Fruit fly (Drosophila melanogaster) whole organism, prepupa: ENCODE data around the gene Acbp3.

Experiments used
- Blimp-1 ChIP-seq: fragments of 200-800 bp; sonication (Bioruptor generic); optimal IDR thresholded peaks from 3 replicates; lab custom pipeline; 2017; ENCODE audit warnings: missing biosample characterization, missing genetic modification characterization, mild to moderate bottlenecking, moderate library complexity, missing genetic modification reagents
- CG10631 ChIP-seq: fragments of 200-800 bp; sonication (Bioruptor generic); optimal IDR thresholded peaks from 2 replicates; lab custom pipeline; 2016; ENCODE audit warnings: missing biosample characterization, missing genetic modification characterization
- CG10669 ChIP-seq: fragments of 200-800 bp; sonication (Bioruptor generic); optimal IDR thresholded peaks from 3 replicates; lab custom pipeline; 2018; ENCODE audit warnings: missing biosample characterization, mild to moderate bottlenecking, missing genetic modification characterization, moderate library complexity
- CG11294 ChIP-seq: fragments of 200-800 bp; sonication (Bioruptor generic); IDR thresholded peaks from 2 replicates; pipeline ENCODE4 v1.3.6; 2022; ENCODE audit warnings: missing biosample characterization, missing genetic modification characterization
- CG11762 ChIP-seq: fragments of 200-800 bp; sonication (Bioruptor generic); optimal IDR thresholded peaks from 3 replicates; lab custom pipeline; 2016; ENCODE audit warnings: missing biosample characterization, missing genetic modification characterization; ENCODE audit not compliant: insufficient read depth
- CG16779 ChIP-seq: fragments of 200-800 bp; sonication (Bioruptor generic); optimal IDR thresholded peaks from 3 replicates; lab custom pipeline; 2017; ENCODE audit warnings: missing biosample characterization, mild to moderate bottlenecking, missing genetic modification characterization
- CG3032 ChIP-seq: fragments of 200-800 bp; optimal IDR thresholded peaks from 2 replicates; lab custom pipeline; 2019; ENCODE audit warnings: missing biosample characterization, mild to moderate bottlenecking, missing genetic modification characterization, moderate library complexity
- CG31627 ChIP-seq: fragments of 200-800 bp; sonication (Bioruptor generic); optimal IDR thresholded peaks from 3 replicates; lab custom pipeline; 2016; ENCODE audit warnings: missing biosample characterization, missing genetic modification characterization
- CG32006 ChIP-seq: fragments of 200-800 bp; sonication (Bioruptor generic); optimal IDR thresholded peaks from 3 replicates; lab custom pipeline; 2017; ENCODE audit warnings: missing biosample characterization, mild to moderate bottlenecking, missing genetic modification characterization
- CG34406 ChIP-seq: fragments of 200-800 bp; sonication (Bioruptor generic); optimal IDR thresholded peaks from 3 replicates; lab custom pipeline; 2016; ENCODE audit warnings: missing biosample characterization, missing genetic modification characterization
- CG3919 ChIP-seq: fragments of 200-800 bp; sonication (Bioruptor generic); optimal IDR thresholded peaks from 3 replicates; lab custom pipeline; 2016; ENCODE audit warnings: missing biosample characterization, missing genetic modification characterization
- CG6276 ChIP-seq: fragments of 200-800 bp; sonication (Bioruptor generic); optimal IDR thresholded peaks from 2 replicates; lab custom pipeline; 2017; ENCODE audit warnings: missing biosample characterization, mild to moderate bottlenecking, missing genetic modification characterization
- CG6792 ChIP-seq: fragments of 200-800 bp; sonication (Bioruptor generic); optimal IDR thresholded peaks from 3 replicates; lab custom pipeline; 2016; ENCODE audit warnings: missing biosample characterization, missing genetic modification characterization
- CG6808 ChIP-seq: fragments of 200-800 bp; sonication (Bioruptor generic); optimal IDR thresholded peaks from 3 replicates; lab custom pipeline; 2017; ENCODE audit warnings: missing biosample characterization, missing genetic modification characterization, mild to moderate bottlenecking, moderate library complexity, missing genetic modification reagents
- CG6854 ChIP-seq: fragments of 200-800 bp; sonication (Bioruptor generic); optimal IDR thresholded peaks from 2 replicates; lab custom pipeline; 2017; ENCODE audit warnings: missing biosample characterization, mild to moderate bottlenecking, missing genetic modification characterization
- CG7368 ChIP-seq: fragments of 200-800 bp; sonication (Bioruptor generic); optimal IDR thresholded peaks from 3 replicates; lab custom pipeline; 2016; ENCODE audit warnings: missing biosample characterization, missing genetic modification characterization
- CG8119 ChIP-seq: fragments of 200-800 bp; sonication (Bioruptor generic); IDR thresholded peaks from 3 replicates; pipeline ENCODE4 v1.3.6; 2022; ENCODE audit warnings: missing biosample characterization, missing genetic modification characterization
- CG8319 ChIP-seq: fragments of 200-800 bp; sonication (Bioruptor generic); optimal IDR thresholded peaks from 3 replicates; lab custom pipeline; 2016; ENCODE audit warnings: missing biosample characterization, missing genetic modification characterization
- CG8632 ChIP-seq: fragments of 200-800 bp; sonication (Bioruptor generic); optimal IDR thresholded peaks from 3 replicates; lab custom pipeline; 2016; ENCODE audit warnings: missing biosample characterization, missing genetic modification characterization
- Eip75B ChIP-seq: fragments of 200-800 bp; sonication (Bioruptor generic); optimal IDR thresholded peaks from 3 replicates; lab custom pipeline; 2016; ENCODE audit warnings: missing biosample characterization, missing genetic modification characterization
- Eip78C ChIP-seq: fragments of 200-800 bp; sonication (Bioruptor generic); peaks from one replicate; lab custom pipeline; 2016; ENCODE audit warnings: missing biosample characterization, missing genetic modification characterization
- Eip93F ChIP-seq: fragments of 200-800 bp; sonication (Bioruptor generic); optimal IDR thresholded peaks from 2 replicates; lab custom pipeline; 2016; ENCODE audit warnings: missing biosample characterization, mild to moderate bottlenecking, missing genetic modification characterization
- Ets21C ChIP-seq: fragments of 200-800 bp; sonication (Bioruptor generic); optimal IDR thresholded peaks from 3 replicates; lab custom pipeline; 2016; ENCODE audit warnings: missing biosample characterization, missing genetic modification characterization
- Gug ChIP-seq: fragments of 200-800 bp; sonication (Bioruptor generic); IDR thresholded peaks from 2 replicates; pipeline ENCODE4 v1.3.6; 2022; ENCODE audit warnings: missing biosample characterization, missing genetic modification characterization
- Hr38 ChIP-seq: sonication (Bioruptor generic); optimal IDR thresholded peaks from 2 replicates; lab custom pipeline; 2016; ENCODE audit warnings: missing biosample characterization, missing genetic modification characterization
- Hr4 ChIP-seq: fragments of 200-800 bp; sonication (Bioruptor generic); optimal IDR thresholded peaks from 3 replicates; lab custom pipeline; 2016; ENCODE audit warnings: missing biosample characterization, missing genetic modification characterization
- OdsH ChIP-seq: fragments of 200-800 bp; sonication (Bioruptor generic); optimal IDR thresholded peaks from 3 replicates; lab custom pipeline; 2016; ENCODE audit warnings: missing biosample characterization, missing genetic modification characterization
- Smox ChIP-seq: fragments of 200-800 bp; sonication (Bioruptor generic); optimal IDR thresholded peaks from 3 replicates; lab custom pipeline; 2016; ENCODE audit warnings: missing biosample characterization, missing genetic modification characterization
- Sox14 ChIP-seq: fragments of 200-800 bp; sonication (Bioruptor generic); optimal IDR thresholded peaks from 3 replicates; lab custom pipeline; 2016; ENCODE audit warnings: missing biosample characterization, missing genetic modification characterization
- Sox15 ChIP-seq: fragments of 200-800 bp; sonication (Bioruptor generic); optimal IDR thresholded peaks from 3 replicates; lab custom pipeline; 2016; ENCODE audit warnings: missing biosample characterization, missing genetic modification characterization
- dac ChIP-seq: fragments of 200-800 bp; sonication (Bioruptor generic); optimal IDR thresholded peaks from 2 replicates; lab custom pipeline; 2017; ENCODE audit warnings: missing biosample characterization, mild to moderate bottlenecking, missing genetic modification characterization
- dsx ChIP-seq: fragments of 200-800 bp; optimal IDR thresholded peaks from 3 replicates; lab custom pipeline; 2019; ENCODE audit warnings: missing biosample characterization, mild to moderate bottlenecking, missing genetic modification characterization, moderate library complexity; ENCODE audit not compliant: poor library complexity, severe bottlenecking
- eg ChIP-seq: fragments of 200-800 bp; sonication (Bioruptor generic); IDR thresholded peaks from 3 replicates; pipeline ENCODE4 v1.3.6; 2022; ENCODE audit warnings: missing biosample characterization, missing genetic modification characterization
- fd59A ChIP-seq: fragments of 200-800 bp; sonication (Bioruptor generic); optimal IDR thresholded peaks from 2 replicates; lab custom pipeline; 2017; ENCODE audit warnings: missing biosample characterization, mild to moderate bottlenecking, missing genetic modification characterization, missing genetic modification reagents
- fd85E ChIP-seq: fragments of 200-800 bp; sonication (Bioruptor generic); optimal IDR thresholded peaks from 3 replicates; lab custom pipeline; 2016; ENCODE audit warnings: missing biosample characterization, missing genetic modification characterization
- lz ChIP-seq: fragments of 200-800 bp; sonication (Bioruptor generic); optimal IDR thresholded peaks from 3 replicates; lab custom pipeline; 2016; ENCODE audit warnings: missing biosample characterization, missing genetic modification characterization
- net ChIP-seq: fragments of 200-800 bp; sonication (Bioruptor generic); optimal IDR thresholded peaks from 3 replicates; lab custom pipeline; 2016; ENCODE audit warnings: missing biosample characterization, missing genetic modification characterization
- pdm3 ChIP-seq: fragments of 200-800 bp; sonication (Bioruptor generic); optimal IDR thresholded peaks from 3 replicates; lab custom pipeline; 2016; ENCODE audit warnings: missing biosample characterization, missing genetic modification characterization
- salr ChIP-seq, 2 experiments: fragments of 200-800 bp; sonication (Bioruptor generic); optimal IDR thresholded peaks; 3 replicates each; lab custom pipeline; 2016 to 2018; ENCODE audit warnings: missing biosample characterization in 2 of 2, missing genetic modification characterization in 2 of 2, mild to moderate bottlenecking in 1 of 2
- spab ChIP-seq: fragments of 200-800 bp; sonication (Bioruptor generic); optimal IDR thresholded peaks from 2 replicates; lab custom pipeline; 2017; ENCODE audit warnings: missing biosample characterization, mild to moderate bottlenecking, missing genetic modification characterization, missing genetic modification reagents
- ss ChIP-seq, 2 experiments: fragments of 200-800 bp; sonication (Bioruptor generic); optimal IDR thresholded peaks; 2 replicates in 1 of 2; 3 replicates in 1 of 2; lab custom pipeline; 2017 to 2018; ENCODE audit warnings: mild to moderate bottlenecking in 2 of 2, missing biosample characterization in 2 of 2, missing genetic modification characterization in 2 of 2, moderate library complexity in 1 of 2
- svp ChIP-seq: fragments of 200-800 bp; sonication (Bioruptor generic); peaks from one replicate; lab custom pipeline; 2016; ENCODE audit warnings: missing biosample characterization, missing genetic modification characterization
- vri ChIP-seq: fragments of 200-800 bp; sonication (Bioruptor generic); optimal IDR thresholded peaks from 3 replicates; lab custom pipeline; 2016; ENCODE audit warnings: missing biosample characterization, mild to moderate bottlenecking, missing genetic modification characterization

The Acbp3 gene

DNA sequence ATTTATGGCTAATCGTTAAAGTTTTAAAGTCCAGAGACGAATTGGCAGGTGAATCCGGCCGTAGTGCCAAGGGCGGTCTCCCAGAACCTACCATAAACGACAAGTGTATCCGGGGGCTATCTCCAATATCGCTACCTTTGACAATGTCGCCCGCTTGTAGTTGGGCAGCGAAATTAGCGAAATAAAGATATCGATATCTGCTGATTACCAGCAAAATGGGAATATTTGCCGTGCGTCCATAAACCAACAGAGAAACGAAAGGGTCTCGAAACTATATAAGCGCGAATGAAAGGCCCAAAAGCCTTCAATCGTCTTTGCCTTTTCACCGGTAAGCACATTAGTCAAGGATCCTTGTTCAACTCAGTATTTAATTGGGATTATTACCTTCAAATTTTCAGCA lies at the start of gene Acbp3:
Gene Acbp3, plus strand, starts transcription at position 301 of the 400 bp plus-strand sequence.
- peak; percentile 3 for TF ChIP-seq Eip78C
- no peak for TF ChIP-seq net
- TF ChIP-seq CG34406 (GFP tag; lab: Kevin White, UChicago), result no peak

DNA sequence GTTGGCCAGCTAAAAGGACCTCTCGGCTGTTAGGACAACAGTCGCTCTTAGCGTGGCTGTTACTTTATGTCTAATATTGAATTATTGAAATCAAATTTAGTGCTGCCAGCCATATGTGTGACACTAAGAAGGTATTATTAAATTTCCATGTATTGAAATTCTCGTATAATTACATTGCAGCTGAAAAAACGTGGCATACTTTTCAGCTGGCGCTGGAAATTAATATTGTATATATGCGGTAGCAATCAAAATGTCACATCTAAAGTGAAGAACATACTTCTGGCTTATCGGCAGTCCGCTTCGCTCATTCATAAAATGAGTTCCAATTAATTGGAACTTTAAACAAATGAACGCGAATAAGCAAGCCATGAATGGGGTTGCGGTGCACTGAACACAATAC lies 48.5 kb upstream of the Acbp3 start:
- TF ChIP-seq vri (GFP tag; lab: Kevin White, UChicago) (no peak), Eip93F (no peak), CG8319 (no peak), fd59A (no peak), OdsH (no peak), CG10631 (no peak), CG6854 (GFP tag; lab: Kevin White, UChicago) (no peak), salr (GFP tag; optimal IDR thresholded peaks at IDR 0.05; lab: Kevin White, UChicago) (no peak), CG8119 (GFP tag; lab: Robert Waterston, UW) (no peak), dsx (GFP tag; lab: Kevin White, UChicago) (no peak), pdm3 (GFP tag; lab: Kevin White, UChicago) (no peak), Blimp-1 (GFP tag; lab: Kevin White, UChicago) (no peak)

DNA sequence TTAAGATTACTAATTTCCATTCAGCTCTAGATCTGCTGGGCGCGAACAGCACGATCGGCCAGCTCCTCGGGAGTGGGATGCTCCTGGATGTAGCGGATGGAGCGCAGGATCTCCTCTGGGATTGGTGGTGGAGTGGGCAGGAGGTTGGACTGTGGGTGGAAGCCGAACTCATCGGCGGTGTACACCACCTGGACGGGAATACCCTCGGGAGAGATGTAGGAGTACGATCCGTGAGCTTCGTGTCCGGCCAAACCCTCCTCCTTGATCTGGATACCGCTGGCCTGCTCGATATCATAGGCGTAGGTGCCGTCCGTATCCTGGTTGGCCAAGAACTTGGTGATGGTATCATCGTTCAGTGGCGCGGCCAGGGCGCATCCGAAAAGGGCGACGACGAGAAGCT lies 44.6 kb upstream of the Acbp3 start:
- no peak for TF ChIP-seq CG6276 (GFP tag; lab: Kevin White, UChicago)
- no peak for TF ChIP-seq CG6792 (GFP tag; lab: Kevin White, UChicago)
- TF ChIP-seq CG32006 (GFP tag; lab: Kevin White, UChicago), result no peak
- no peak for TF ChIP-seq Eip75B (GFP tag; lab: Kevin White, UChicago)
- no peak for TF ChIP-seq CG3919
- no peak for TF ChIP-seq OdsH
- TF ChIP-seq CG10669 (GFP tag; lab: Kevin White, UChicago), result no peak
- TF ChIP-seq CG11762 (GFP tag; lab: Kevin White, UChicago), result no peak
- no peak for TF ChIP-seq eg (GFP tag; lab: Robert Waterston, UW)
- no peak for TF ChIP-seq Hr4 (GFP tag; lab: Kevin White, UChicago)
- TF ChIP-seq Hr38 (GFP tag; lab: Kevin White, UChicago), result no peak
- TF ChIP-seq CG6808 (GFP tag; lab: Kevin White, UChicago), result no peak
- TF ChIP-seq Sox15 (GFP tag; lab: Kevin White, UChicago), result no peak
- no peak for TF ChIP-seq CG3032 (tag; lab: Kevin White, UChicago)
- no peak for TF ChIP-seq pdm3 (GFP tag; lab: Kevin White, UChicago)
- TF ChIP-seq spab, result no peak
- no peak for TF ChIP-seq CG11294
- no peak for TF ChIP-seq CG10631

DNA sequence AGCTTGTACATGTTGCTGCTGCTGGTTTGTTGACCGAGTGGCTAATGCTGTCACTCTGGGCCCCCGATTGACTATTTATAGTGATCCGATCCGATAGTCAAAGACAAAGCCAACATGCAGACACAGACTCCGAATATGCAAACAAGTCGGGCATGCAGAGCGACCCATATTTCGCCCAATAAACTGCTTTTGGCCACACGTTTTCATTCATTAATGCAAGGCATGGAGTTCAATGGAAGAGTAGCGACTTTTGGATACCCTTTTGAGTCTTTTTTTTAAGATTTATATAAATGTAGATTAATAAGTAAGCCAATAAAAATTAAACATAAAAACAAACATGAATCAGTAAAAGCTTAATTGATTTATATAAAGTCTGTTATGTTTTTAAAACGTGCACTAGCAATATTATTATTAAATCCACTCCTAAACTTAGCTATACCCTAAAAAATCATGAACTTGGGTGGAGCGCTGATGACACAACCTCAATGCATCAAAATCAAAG lies 44.1 kb upstream of the Acbp3 start, which contains the start of gene Cpr65Ea:
Gene Cpr65Ea, minus strand, starts transcription at position 51 of the 502 bp plus-strand sequence.
- TF ChIP-seq svp (no peak), CG6808 (GFP tag; lab: Kevin White, UChicago) (no peak), CG7368 (no peak), Eip78C (peak; percentile 10), Gug (no peak), CG8319 (no peak), CG8119 (GFP tag; lab: Robert Waterston, UW) (no peak), Blimp-1 (GFP tag; lab: Kevin White, UChicago) (no peak), dac (GFP tag; lab: Kevin White, UChicago) (no peak)

DNA sequence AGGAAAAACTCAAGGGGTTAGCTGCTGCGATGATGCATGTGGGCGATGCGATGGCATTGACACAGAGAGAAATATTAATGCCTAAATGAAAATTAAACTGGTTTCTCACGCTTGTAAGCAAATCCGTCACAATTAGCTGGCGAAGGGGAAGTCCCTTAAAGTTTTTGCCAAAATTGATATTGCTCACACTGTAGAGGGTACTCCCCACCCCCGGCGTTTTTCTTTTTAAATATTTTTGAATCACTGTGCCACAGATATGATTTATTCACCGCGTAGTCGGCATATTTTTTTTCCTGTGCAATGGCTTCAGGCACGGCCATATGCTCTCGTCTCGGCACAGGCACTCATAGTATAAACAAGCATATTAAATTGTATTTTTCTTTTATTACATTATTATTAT lies 43.3 kb upstream of the Acbp3 start:
- TF ChIP-seq OdsH (peak; percentile 1), CG8319 (peak; percentile 30), CG8119 (GFP tag; lab: Robert Waterston, UW) (no peak), salr (GFP tag; optimal IDR thresholded peaks at IDR 0.05; lab: Kevin White, UChicago) (no peak), Hr38 (GFP tag; lab: Kevin White, UChicago) (no peak), Gug (no peak), CG32006 (GFP tag; lab: Kevin White, UChicago) (peak; percentile 3), CG8632 (GFP tag; lab: Kevin White, UChicago) (no peak), CG6808 (GFP tag; lab: Kevin White, UChicago) (peak; percentile 53), fd85E (GFP tag; lab: Kevin White, UChicago) (no peak), Eip78C (peak; percentile 78), CG31627 (GFP tag; lab: Kevin White, UChicago) (no peak), net (no peak), vri (GFP tag; lab: Kevin White, UChicago) (no peak), ss (GFP tag; optimal IDR thresholded peaks at IDR 0.05; lab: Kevin White, UChicago) (peak in 1 of 2 experiments; percentile 49), Ets21C (no peak), svp (no peak), CG16779 (no peak), fd59A (peak; percentile 14), lz (GFP tag; lab: Kevin White, UChicago) (no peak), Sox14 (GFP tag; lab: Kevin White, UChicago) (no peak), Smox (GFP tag; lab: Kevin White, UChicago) (no peak), Sox15 (GFP tag; lab: Kevin White, UChicago) (no peak)
